Fruit fly (Drosophila melanogaster): ENCODE results near the gene Bet3.

Bet3 gene

dm6 chr3L:9425838-9426237 is 16.2 kb downstream of the Bet3 start:
- TF ChIP-seq psq (optimal IDR thresholded peaks at IDR 0.05), result no peak
- TF ChIP-seq Sin3A (optimal IDR thresholded peaks at IDR 0.05), result no peak

dm6 chr3L:9424528-9424911 is 17.5 kb downstream of the Bet3 start:
- TF ChIP-seq Sin3A (optimal IDR thresholded peaks at IDR 0.05) (no peak), ttk (optimal IDR thresholded peaks at IDR 0.05) (no peak), psq (optimal IDR thresholded peaks at IDR 0.05) (no peak), insv (optimal IDR thresholded peaks at IDR 0.05) (no peak), h (optimal IDR thresholded peaks at IDR 0.05) (no peak), Myc (optimal IDR thresholded peaks at IDR 0.05) (no peak)

- TF ChIP-seq psq (optimal IDR thresholded peaks at IDR 0.05), result no peak
- no peak for TF ChIP-seq h (optimal IDR thresholded peaks at IDR 0.05)
- no peak for TF ChIP-seq Myc (optimal IDR thresholded peaks at IDR 0.05)
- no peak for TF ChIP-seq ttk (optimal IDR thresholded peaks at IDR 0.05)
- no peak for TF ChIP-seq insv (optimal IDR thresholded peaks at IDR 0.05)
- no peak for TF ChIP-seq Sin3A (optimal IDR thresholded peaks at IDR 0.05)
Observed at dm6 chr3L:9423757-9424527, 18.1 kb downstream of the Bet3 start.

- TF ChIP-seq Sin3A (optimal IDR thresholded peaks at IDR 0.05), result no peak
- TF ChIP-seq psq (optimal IDR thresholded peaks at IDR 0.05), result no peak
- no peak for TF ChIP-seq ttk (optimal IDR thresholded peaks at IDR 0.05)
- TF ChIP-seq h (optimal IDR thresholded peaks at IDR 0.05), result no peak
- no peak for TF ChIP-seq insv (optimal IDR thresholded peaks at IDR 0.05)
- TF ChIP-seq Myc (optimal IDR thresholded peaks at IDR 0.05), result no peak
Observed at dm6 chr3L:9422636-9423419, 19.2 kb downstream of the Bet3 start, which contains the start of gene aay. Gene aay, plus strand, starts transcription at chr3L:9423253.

- TF ChIP-seq psq (optimal IDR thresholded peaks at IDR 0.05) (no peak), insv (optimal IDR thresholded peaks at IDR 0.05) (no peak), ttk (optimal IDR thresholded peaks at IDR 0.05) (no peak), h (optimal IDR thresholded peaks at IDR 0.05) (no peak), Myc (optimal IDR thresholded peaks at IDR 0.05) (no peak), Sin3A (optimal IDR thresholded peaks at IDR 0.05) (no peak)
Observed at dm6 chr3L:9422135-9422534, 19.9 kb downstream of the Bet3 start.

dm6 chr3L:9421621-9422020 is 20.4 kb downstream of the Bet3 start:
- TF ChIP-seq insv (optimal IDR thresholded peaks at IDR 0.05), result no peak
- TF ChIP-seq h (optimal IDR thresholded peaks at IDR 0.05), result no peak
- TF ChIP-seq Myc (optimal IDR thresholded peaks at IDR 0.05), result no peak
- no peak for TF ChIP-seq ttk (optimal IDR thresholded peaks at IDR 0.05)
- no peak for TF ChIP-seq Sin3A (optimal IDR thresholded peaks at IDR 0.05)
- TF ChIP-seq psq (optimal IDR thresholded peaks at IDR 0.05), result no peak

dm6 chr3L:9420819-9421130 is 21.3 kb downstream of the Bet3 start:
- TF ChIP-seq insv (optimal IDR thresholded peaks at IDR 0.05), result no peak
- no peak for TF ChIP-seq Myc (optimal IDR thresholded peaks at IDR 0.05)
- TF ChIP-seq Sin3A (optimal IDR thresholded peaks at IDR 0.05), result no peak
- no peak for TF ChIP-seq h (optimal IDR thresholded peaks at IDR 0.05)
- TF ChIP-seq psq (optimal IDR thresholded peaks at IDR 0.05), result no peak
- no peak for TF ChIP-seq ttk (optimal IDR thresholded peaks at IDR 0.05)

dm6 chr3L:9420054-9420818 is 21.8 kb downstream of the Bet3 start:
- TF ChIP-seq psq (optimal IDR thresholded peaks at IDR 0.05) (no peak), Myc (optimal IDR thresholded peaks at IDR 0.05) (no peak), insv (optimal IDR thresholded peaks at IDR 0.05) (no peak), h (optimal IDR thresholded peaks at IDR 0.05) (no peak), ttk (optimal IDR thresholded peaks at IDR 0.05) (no peak), Sin3A (optimal IDR thresholded peaks at IDR 0.05) (no peak)

dm6 chr3L:9419328-9419727 is 22.7 kb downstream of the Bet3 start:
- TF ChIP-seq psq (optimal IDR thresholded peaks at IDR 0.05) (no peak), ttk (optimal IDR thresholded peaks at IDR 0.05) (no peak), Myc (optimal IDR thresholded peaks at IDR 0.05) (no peak), h (optimal IDR thresholded peaks at IDR 0.05) (no peak), Sin3A (optimal IDR thresholded peaks at IDR 0.05) (no peak), insv (optimal IDR thresholded peaks at IDR 0.05) (no peak)

dm6 chr3L:9417288-9417687 is 24.8 kb downstream of the Bet3 start, which contains the start of gene CG3982:
Gene CG3982, minus strand, starts transcription at chr3L:9417388.
- TF ChIP-seq psq (optimal IDR thresholded peaks at IDR 0.05) (no peak), Myc (optimal IDR thresholded peaks at IDR 0.05) (no peak), Sin3A (optimal IDR thresholded peaks at IDR 0.05) (no peak), insv (optimal IDR thresholded peaks at IDR 0.05) (no peak), h (optimal IDR thresholded peaks at IDR 0.05) (no peak), ttk (optimal IDR thresholded peaks at IDR 0.05) (no peak)

dm6 chr3L:9410754-9411423 is 31.2 kb downstream of the Bet3 start, which contains the start of the genes CG4022 and Cpsf5:
Gene CG4022, minus strand, starts transcription at chr3L:9410832.
Gene Cpsf5, plus strand, starts transcription at chr3L:9411038.
- TF ChIP-seq h (optimal IDR thresholded peaks at IDR 0.05), result no peak
- no peak for TF ChIP-seq ttk (optimal IDR thresholded peaks at IDR 0.05)
- TF ChIP-seq Myc (optimal IDR thresholded peaks at IDR 0.05), result no peak
- no peak for TF ChIP-seq Sin3A (optimal IDR thresholded peaks at IDR 0.05)
- no peak for TF ChIP-seq insv (optimal IDR thresholded peaks at IDR 0.05)
- TF ChIP-seq psq (optimal IDR thresholded peaks at IDR 0.05), result no peak

Measured in Kc167 (cell line).